Fruit fly (Drosophila melanogaster): Measurements from ENCODE around the gene CG31769.
A peak's percentile ranks its signal among the peaks of the same experiment; 100 is the strongest.

Gene CG31769

DNA sequence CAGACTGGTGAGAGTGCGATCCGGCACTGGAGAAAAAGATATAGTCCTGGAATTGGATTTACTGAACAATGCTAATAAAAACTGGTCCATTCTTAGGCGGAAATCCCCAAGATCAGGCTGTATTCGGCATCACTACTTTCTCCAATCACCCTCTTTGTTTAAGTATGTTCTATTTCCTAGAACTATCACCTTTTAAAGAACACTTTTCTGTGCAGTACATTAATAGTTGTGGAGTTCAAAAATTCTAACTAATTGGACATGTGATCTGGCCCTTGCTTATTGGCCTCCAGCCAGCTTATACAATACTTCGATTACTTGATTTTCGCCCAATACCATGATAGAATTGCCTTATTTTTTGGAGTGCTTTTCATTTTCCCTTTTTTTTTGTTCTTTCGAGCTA is 13.1 kb upstream of the CG31769 start (continued):
- TF ChIP-seq C15 (GFP tag; IDR thresholded peaks at IDR 0.05) (no peak), bsh (GFP tag; optimal IDR thresholded peaks at IDR 0.05) (peak in 1 of 2 experiments; percentile 28), trem (tag; optimal IDR thresholded peaks at IDR 0.05) (no peak), Abd-B (GFP tag; optimal IDR thresholded peaks at IDR 0.05) (peak; percentile 6), gfzf (GFP tag; optimal IDR thresholded peaks at IDR 0.05) (no peak), Dll (GFP tag; IDR thresholded peaks at IDR 0.05; ENCODE audit: partially characterized antibody) (no peak), prd (optimal IDR thresholded peaks at IDR 0.05) (no peak), prd (GFP tag; IDR thresholded peaks at IDR 0.05) (peak; percentile 10; the same call in 1 of the 3 replicates), Dip3 (GFP tag; optimal IDR thresholded peaks at IDR 0.05) (no peak)

DNA sequence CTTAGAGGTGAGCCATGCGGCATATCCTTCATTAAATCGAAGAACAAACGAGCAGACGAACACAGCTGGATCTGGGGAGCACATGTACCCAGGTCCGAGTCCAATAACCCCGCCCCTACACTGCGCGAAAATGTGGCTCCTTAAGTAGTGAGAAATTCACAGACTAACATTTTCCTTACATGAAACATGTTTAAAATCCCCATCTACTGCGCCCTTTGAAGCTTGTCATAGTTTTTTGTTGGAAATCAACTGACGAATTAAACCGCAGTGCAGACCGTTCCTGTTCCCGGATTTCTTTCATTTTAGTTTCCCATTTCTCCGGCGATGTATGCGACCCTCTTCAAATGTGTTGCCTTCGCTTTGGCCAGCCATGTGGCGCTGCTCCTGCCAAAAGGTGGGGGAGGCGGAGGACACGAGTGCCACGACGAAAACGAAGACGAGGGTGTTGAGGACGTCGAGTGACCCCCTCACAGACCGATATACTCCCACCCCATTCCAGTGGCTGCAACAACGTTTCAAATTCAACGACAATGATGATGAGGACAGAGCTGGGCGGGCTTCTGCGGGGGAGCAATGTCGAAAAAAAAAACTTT is 12.3 kb upstream of the CG31769 start:
- TF ChIP-seq nom (GFP tag; optimal IDR thresholded peaks at IDR 0.05): no peak
- TF ChIP-seq MTF-1 (GFP tag; optimal IDR thresholded peaks at IDR 0.05; ENCODE audit: borderline replicate concordance): peak; percentile 34
- peak; percentile 19 for TF ChIP-seq D19B (GFP tag; optimal IDR thresholded peaks at IDR 0.05)
- TF ChIP-seq rib (GFP tag; IDR thresholded peaks at IDR 0.05): no peak
- no peak for TF ChIP-seq da (GFP tag; optimal IDR thresholded peaks at IDR 0.05)
- peak; percentile 74 for TF ChIP-seq onecut (GFP tag; IDR thresholded peaks at IDR 0.05)
- no peak for TF ChIP-seq CG9437 (GFP tag; optimal IDR thresholded peaks at IDR 0.05)
- no peak for TF ChIP-seq inv (GFP tag; IDR thresholded peaks at IDR 0.05; ENCODE audit: partially characterized antibody)
- no peak for TF ChIP-seq Usf (GFP tag; optimal IDR thresholded peaks at IDR 0.05)
- TF ChIP-seq CG3726 (GFP tag; IDR thresholded peaks at IDR 0.05): peak; percentile 68; the same call in 1 of the 3 replicates
- TF ChIP-seq exex (tag; optimal IDR thresholded peaks at IDR 0.05): peak; percentile 15
- TF ChIP-seq cato (GFP tag; optimal IDR thresholded peaks at IDR 0.05; ENCODE audit: borderline replicate concordance): no peak
- peak; percentile 68 for TF ChIP-seq CG3281 (GFP tag; optimal IDR thresholded peaks at IDR 0.05)
- TF ChIP-seq Awh (GFP tag; IDR thresholded peaks at IDR 0.05): 0 out of 2 replicates have a peak, but pooled peaks have one; percentile 67
- TF ChIP-seq CG2712 (tag; optimal IDR thresholded peaks at IDR 0.05): peak; percentile 70
- TF ChIP-seq fru (optimal IDR thresholded peaks at IDR 0.05): no peak
- peak; percentile 64 for TF ChIP-seq cwo (GFP tag; optimal IDR thresholded peaks at IDR 0.05)
- TF ChIP-seq Sox100B (GFP tag; optimal IDR thresholded peaks at IDR 0.05): peak; percentile 59
- peak; percentile 54 for TF ChIP-seq CG8388 (GFP tag; optimal IDR thresholded peaks at IDR 0.05)
- peak in 1 of 2 experiments; percentile 70 for TF ChIP-seq bsh (GFP tag; optimal IDR thresholded peaks at IDR 0.05)
- peak; percentile 6 for TF ChIP-seq ERR (GFP tag; optimal IDR thresholded peaks at IDR 0.05)
- no peak for TF ChIP-seq CG1602 (GFP tag; optimal IDR thresholded peaks at IDR 0.05)
- TF ChIP-seq CG33213 (GFP tag; optimal IDR thresholded peaks at IDR 0.05): no peak
- no peak for TF ChIP-seq CG33557 (GFP tag; optimal IDR thresholded peaks at IDR 0.05)
- TF ChIP-seq sc (optimal IDR thresholded peaks at IDR 0.05): no peak
- TF ChIP-seq sc (GFP tag; optimal IDR thresholded peaks at IDR 0.05): no peak
- no peak for TF ChIP-seq prd (optimal IDR thresholded peaks at IDR 0.05)
- peak; percentile 77 for TF ChIP-seq prd (GFP tag; IDR thresholded peaks at IDR 0.05)
- TF ChIP-seq CG4730 (GFP tag; IDR thresholded peaks at IDR 0.05): peak; percentile 46; the same call in 1 of the 2 replicates
- peak; percentile 64 for TF ChIP-seq fd64A (GFP tag; optimal IDR thresholded peaks at IDR 0.05)
- peak; percentile 30 for TF ChIP-seq kah (GFP tag; optimal IDR thresholded peaks at IDR 0.05)
- TF ChIP-seq chn (GFP tag; optimal IDR thresholded peaks at IDR 0.05): peak; percentile 39
- peak; percentile 50; the same call in 1 of the 2 replicates for TF ChIP-seq ttk (GFP tag; IDR thresholded peaks at IDR 0.05)
- TF ChIP-seq CG7357 (GFP tag; IDR thresholded peaks at IDR 0.05): peak; percentile 70; the same call in 2 of the 3 replicates
- no peak for TF ChIP-seq h (optimal IDR thresholded peaks at IDR 0.05)
- no peak for TF ChIP-seq CG12155 (GFP tag; optimal IDR thresholded peaks at IDR 0.05)
- peak; percentile 17 for TF ChIP-seq HmgZ (tag; optimal IDR thresholded peaks at IDR 0.05)
- TF ChIP-seq Mes4 (GFP tag; optimal IDR thresholded peaks at IDR 0.05): no peak
- TF ChIP-seq CG8281 (tag; optimal IDR thresholded peaks at IDR 0.05): peak; percentile 31
- TF ChIP-seq Mad (GFP tag; optimal IDR thresholded peaks at IDR 0.05): no peak
- no peak; the same call in 1 of the 2 replicates for TF ChIP-seq al (GFP tag; IDR thresholded peaks at IDR 0.05)
- no peak for TF ChIP-seq TFAM (GFP tag; optimal IDR thresholded peaks at IDR 0.05)
- peak; percentile 84 for TF ChIP-seq CG2678 (tag; optimal IDR thresholded peaks at IDR 0.05)

Data from whole organism, embryonic.